Fruit fly (Drosophila melanogaster) whole organism, wandering third instar larva: ENCODE measurements around the gene TwdlS.

Source experiments
- CG32264 ChIP-seq: fragments of 200-800 bp; sonication (Bioruptor generic); optimal IDR thresholded peaks from 2 replicates; lab custom pipeline; 2016; ENCODE audit warnings: missing biosample characterization, missing genetic modification characterization
- CG9705 ChIP-seq: fragments of 200-800 bp; sonication (Bioruptor generic); optimal IDR thresholded peaks from 2 replicates; lab custom pipeline; 2018; ENCODE audit warnings: missing biosample characterization, mild to moderate bottlenecking, missing genetic modification characterization
- Dif ChIP-seq: fragments of 200-275, 200-300 bp; sonication (Bioruptor generic); optimal IDR thresholded peaks from 2 replicates; lab custom pipeline; 2018; ENCODE audit warnings: missing biosample characterization, missing genetic modification characterization; ENCODE audit not compliant: partially characterized antibody
- GATAd ChIP-seq: sonication (Bioruptor generic); optimal IDR thresholded peaks from 2 replicates; lab custom pipeline; 2016; ENCODE audit warnings: missing biosample characterization, missing genetic modification characterization
- Hnf4 ChIP-seq: fragments of 200-800 bp; sonication (Bioruptor generic); optimal IDR thresholded peaks from 2 replicates; lab custom pipeline; 2016; ENCODE audit warnings: missing biosample characterization, mild to moderate bottlenecking, missing genetic modification characterization
- Hr78 ChIP-seq: fragments of >200 bp; optimal IDR thresholded peaks from 2 replicates; lab custom pipeline; 2017; ENCODE audit warnings: missing biosample characterization, missing genetic modification characterization
- Hr83 ChIP-seq: fragments of 200-300 bp; sonication (Bioruptor generic); optimal IDR thresholded peaks from 2 replicates; lab custom pipeline; 2016; ENCODE audit warnings: missing biosample characterization, mild to moderate bottlenecking, missing genetic modification characterization, moderate library complexity; ENCODE audit not compliant: poor library complexity, severe bottlenecking
- Jra ChIP-seq: sonication (Bioruptor generic); optimal IDR thresholded peaks from 2 replicates; lab custom pipeline; 2016; ENCODE audit warnings: missing biosample characterization, missing genetic modification characterization
- Mio ChIP-seq: sonication (Bioruptor generic); optimal IDR thresholded peaks from 2 replicates; lab custom pipeline; 2016; ENCODE audit warnings: missing biosample characterization, missing genetic modification characterization
- N ChIP-seq: fragments of >200 bp; optimal IDR thresholded peaks from 2 replicates; lab custom pipeline; 2018; ENCODE audit warnings: missing biosample characterization, missing external identifiers, missing genetic modification characterization
- OdsH ChIP-seq: fragments of 200-800 bp; sonication (Bioruptor generic); optimal IDR thresholded peaks from 2 replicates; lab custom pipeline; 2016; ENCODE audit warnings: missing biosample characterization, mild to moderate bottlenecking, missing genetic modification characterization
- Rel ChIP-seq, 2 experiments: fragments of 200-800 bp; sonication (Bioruptor generic) in 1 of 2; optimal IDR thresholded peaks; 2 replicates in 1 of 2; 3 replicates in 1 of 2; lab custom pipeline; 2016 to 2019; ENCODE audit warnings: mild to moderate bottlenecking in 2 of 2, missing biosample characterization in 2 of 2, missing genetic modification characterization in 2 of 2, moderate library complexity in 1 of 2
- Sp1 ChIP-seq: fragments of 200-800 bp; sonication (Bioruptor generic); optimal IDR thresholded peaks from 3 replicates; lab custom pipeline; 2019; ENCODE audit warnings: missing biosample characterization, mild to moderate bottlenecking, missing genetic modification characterization, moderate library complexity
- br ChIP-seq: fragments of 200-800 bp; sonication (Bioruptor generic); optimal IDR thresholded peaks from 2 replicates; lab custom pipeline; 2016; ENCODE audit warnings: missing biosample characterization, missing genetic modification characterization
- brk ChIP-seq: fragments of 200-800 bp; sonication (Bioruptor generic); optimal IDR thresholded peaks from 2 replicates; lab custom pipeline; 2016; ENCODE audit warnings: missing biosample characterization, mild to moderate bottlenecking, missing genetic modification characterization
- dl ChIP-seq, 2 experiments: fragments of 175-275, 200-275 bp in 1 of 2; fragments of 200-275 bp in 1 of 2; sonication (Bioruptor generic); optimal IDR thresholded peaks; lab custom pipeline; 2018; ENCODE audit warnings: mild to moderate bottlenecking in 2 of 2, missing biosample characterization in 2 of 2, missing genetic modification characterization in 2 of 2, moderate library complexity in 2 of 2; ENCODE audit not compliant: partially characterized antibody in 2 of 2, insufficient read depth in 1 of 2
- dsf ChIP-seq: sonication (Bioruptor generic); optimal IDR thresholded peaks from 2 replicates; lab custom pipeline; 2016; ENCODE audit warnings: missing biosample characterization, missing genetic modification characterization, borderline replicate concordance
- ey ChIP-seq: fragments of 200-800 bp; sonication (Bioruptor generic); optimal IDR thresholded peaks from 2 replicates; lab custom pipeline; 2016; ENCODE audit warnings: missing biosample characterization, missing genetic modification characterization
- foxo ChIP-seq, 2 experiments: fragments of 200-800 bp; sonication (Bioruptor generic); optimal IDR thresholded peaks; 2 replicates in 1 of 2; 3 replicates in 1 of 2; lab custom pipeline; 2016 to 2017; ENCODE audit warnings: missing biosample characterization in 2 of 2, missing genetic modification characterization in 2 of 2
- fru ChIP-seq: fragments of 200-800 bp; sonication (Bioruptor generic); optimal IDR thresholded peaks from 3 replicates; lab custom pipeline; 2016; ENCODE audit warnings: missing biosample characterization, mild to moderate bottlenecking, missing genetic modification characterization
- h ChIP-seq: fragments of 200-800 bp; sonication (Bioruptor generic); optimal IDR thresholded peaks from 3 replicates; lab custom pipeline; 2016; ENCODE audit warnings: missing biosample characterization, mild to moderate bottlenecking, missing genetic modification characterization
- jim ChIP-seq: fragments of 175-275, 200-325 bp; sonication (Bioruptor generic); optimal IDR thresholded peaks from 2 replicates; lab custom pipeline; 2016; ENCODE audit warnings: missing biosample characterization, mild to moderate bottlenecking, missing genetic modification characterization
- lola ChIP-seq: fragments of >200 bp; optimal IDR thresholded peaks from 2 replicates; lab custom pipeline; 2017; ENCODE audit warnings: missing biosample characterization, missing genetic modification characterization
- pan ChIP-seq: fragments of >200 bp; optimal IDR thresholded peaks from 2 replicates; lab custom pipeline; 2017
- psq ChIP-seq: fragments of 200-800 bp; sonication (Bioruptor generic); optimal IDR thresholded peaks from 3 replicates; lab custom pipeline; 2017; ENCODE audit warnings: missing biosample characterization, mild to moderate bottlenecking, missing genetic modification characterization, moderate library complexity
- rgr ChIP-seq: fragments of 200-800 bp; sonication (Bioruptor generic); optimal IDR thresholded peaks from 3 replicates; lab custom pipeline; 2016; ENCODE audit warnings: missing biosample characterization, mild to moderate bottlenecking, missing genetic modification characterization
- sage ChIP-seq: fragments of 200-800 bp; sonication (Bioruptor generic); optimal IDR thresholded peaks from 2 replicates; lab custom pipeline; 2016; ENCODE audit warnings: missing biosample characterization, mild to moderate bottlenecking, missing genetic modification characterization
- sv ChIP-seq: fragments of 200-800 bp; sonication (Bioruptor generic); optimal IDR thresholded peaks from 3 replicates; lab custom pipeline; 2016; ENCODE audit warnings: missing biosample characterization, missing genetic modification characterization
- tai ChIP-seq: sonication (Bioruptor generic); optimal IDR thresholded peaks from 2 replicates; lab custom pipeline; 2016; ENCODE audit warnings: missing biosample characterization, missing genetic modification characterization
- woc ChIP-seq: sonication (Bioruptor generic); optimal IDR thresholded peaks from 2 replicates; lab custom pipeline; 2016; ENCODE audit warnings: missing biosample characterization, mild to moderate bottlenecking, missing genetic modification characterization

The TwdlS gene

dm6 chr3R:26636388-26636787 is at the start of gene TwdlS:
TwdlS (plus strand) TSS chr3R:26636688.
- TF ChIP-seq sv = no peak
- no peak for TF ChIP-seq dl (GFP tag; optimal IDR thresholded peaks at IDR 0.05; lab: Kevin White, UChicago; ENCODE audit: insufficient read depth in 1 of 2, partially characterized antibody in 2 of 2)

DNA sequence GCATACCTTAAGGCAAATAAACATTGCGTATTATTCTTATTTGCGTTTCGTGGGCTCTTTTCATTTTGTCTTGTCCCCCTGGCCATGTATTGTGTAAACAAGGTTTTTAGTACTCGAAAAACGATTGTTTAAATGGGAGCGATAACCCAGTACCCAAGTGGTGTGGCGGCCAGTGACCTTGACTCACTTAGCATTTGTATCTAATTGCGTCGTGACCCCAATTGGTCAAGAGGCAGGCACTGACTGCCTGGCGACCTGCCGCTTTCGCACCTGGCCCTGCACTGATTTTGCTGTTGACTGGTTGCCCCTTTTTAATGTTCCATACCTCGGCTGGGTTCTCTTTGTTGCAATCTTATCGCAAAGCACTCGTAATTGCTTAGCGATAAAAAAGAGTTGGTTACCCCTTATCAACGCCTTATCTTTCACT is 48.3 kb upstream of the TwdlS start:
- no peak for TF ChIP-seq Hr78 (GFP tag; lab: Kevin White, UChicago)
- peak; percentile 54 for TF ChIP-seq rgr (GFP tag; lab: Kevin White, UChicago)
- TF ChIP-seq Jra (GFP tag; lab: Kevin White, UChicago) = peak; percentile 47
- no peak for TF ChIP-seq pan (lab: Kevin White, UChicago)
- TF ChIP-seq dsf (GFP tag; lab: Kevin White, UChicago) = no peak
- TF ChIP-seq N (GFP tag; lab: Kevin White, UChicago) = no peak
- peak; percentile 24 for TF ChIP-seq OdsH (GFP tag; lab: Kevin White, UChicago)
- peak; percentile 8 for TF ChIP-seq brk
- TF ChIP-seq fru = peak; percentile 32
- no peak for TF ChIP-seq woc (GFP tag; lab: Kevin White, UChicago)
- no peak for TF ChIP-seq jim (GFP tag; lab: Kevin White, UChicago)
- peak; percentile 63 for TF ChIP-seq Hnf4
- peak; percentile 56 for TF ChIP-seq br
- no peak for TF ChIP-seq Dif (GFP tag; lab: Kevin White, UChicago)
- TF ChIP-seq CG32264 (GFP tag; lab: Kevin White, UChicago) = no peak
- TF ChIP-seq Rel (GFP tag; optimal IDR thresholded peaks at IDR 0.05; lab: Kevin White, UChicago) = no peak
- peak; percentile 2 for TF ChIP-seq Rel (tag; optimal IDR thresholded peaks at IDR 0.05; lab: Kevin White, UChicago)
- TF ChIP-seq psq = peak; percentile 52
- TF ChIP-seq tai = peak; percentile 66
- TF ChIP-seq h (GFP tag; lab: Kevin White, UChicago) = peak; percentile 61
- no peak for TF ChIP-seq sage (GFP tag; lab: Kevin White, UChicago)
- TF ChIP-seq lola (GFP tag; lab: Kevin White, UChicago) = no peak
- peak; percentile 53 for TF ChIP-seq Hr83 (GFP tag; lab: Kevin White, UChicago)
- TF ChIP-seq foxo (GFP tag; optimal IDR thresholded peaks at IDR 0.05; lab: Kevin White, UChicago) = peak in 1 of 2 experiments; percentile 32

- TF ChIP-seq CG9705 (no peak), Mio (GFP tag; lab: Kevin White, UChicago) (no peak)
Measured at dm6 chr3R:26593847-26594542, 42.5 kb upstream of the TwdlS start.

DNA sequence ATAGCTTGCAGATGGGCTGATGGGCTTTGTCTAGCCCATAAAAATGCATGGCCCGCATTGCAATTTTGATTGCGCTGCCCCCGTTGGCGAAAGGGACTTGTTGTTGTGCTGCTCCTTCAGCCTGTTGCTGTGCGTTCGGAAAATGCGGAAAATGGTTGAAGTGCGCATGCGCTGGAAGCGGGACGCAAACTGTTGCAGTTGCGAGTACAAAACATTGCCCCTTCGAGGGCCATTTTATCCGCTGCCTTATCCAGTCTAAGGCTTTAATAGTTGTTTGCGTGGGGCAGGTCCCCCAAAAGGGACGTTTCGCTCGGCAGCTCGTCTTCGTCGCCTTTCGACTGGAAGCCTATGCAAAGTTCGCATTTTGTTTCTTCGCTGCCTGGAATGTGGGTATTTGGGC is 30.0 kb upstream of the TwdlS start:
- no peak for TF ChIP-seq GATAd (GFP tag; lab: Kevin White, UChicago)
- TF ChIP-seq h (GFP tag; lab: Kevin White, UChicago) = no peak
- TF ChIP-seq ey (GFP tag; lab: Kevin White, UChicago) = no peak
- no peak for TF ChIP-seq Sp1 (GFP tag; lab: Kevin White, UChicago)
- TF ChIP-seq CG32264 (GFP tag; lab: Kevin White, UChicago) = no peak
- no peak for TF ChIP-seq dl (GFP tag; optimal IDR thresholded peaks at IDR 0.05; lab: Kevin White, UChicago; ENCODE audit: insufficient read depth in 1 of 2, partially characterized antibody in 2 of 2)
- TF ChIP-seq br = no peak
- no peak for TF ChIP-seq CG9705
- TF ChIP-seq pan (lab: Kevin White, UChicago) = no peak
- no peak for TF ChIP-seq N (GFP tag; lab: Kevin White, UChicago)

DNA sequence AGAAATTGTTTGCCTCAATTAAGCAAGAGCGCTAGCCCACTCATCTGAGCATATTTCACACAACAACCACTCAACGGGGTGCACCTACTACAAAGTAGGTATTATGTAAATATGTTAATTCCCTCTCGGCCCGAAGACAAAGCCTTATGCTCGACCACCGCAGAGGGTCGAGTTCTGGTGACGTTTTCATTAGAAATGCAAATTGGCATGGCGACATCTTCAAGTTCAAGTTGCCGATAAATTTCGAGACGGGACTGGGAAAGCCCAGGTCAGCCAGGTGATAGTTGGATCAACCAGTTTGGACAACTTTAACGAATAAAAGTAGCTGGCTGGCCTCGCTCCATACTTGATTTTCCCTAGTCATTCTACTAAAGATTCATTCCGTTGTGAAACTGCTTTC is 21.1 kb upstream of the TwdlS start:
- no peak for TF ChIP-seq sage (GFP tag; lab: Kevin White, UChicago)
